Worm (Caenorhabditis elegans) whole organism, L4/young adult: ENCODE results near the gene srw-23.

ENCODE experiments used
- W03F9.2 ChIP-seq: fragments of 150-350 bp; optimal IDR thresholded peaks from 2 replicates; lab custom pipeline; 2014; ENCODE audit warnings: missing biosample characterization, missing genetic modification characterization
- dao-5 ChIP-seq: sonication (generic microtip); optimal IDR thresholded peaks from 2 replicates; lab custom pipeline; 2016; ENCODE audit warnings: missing genotype, missing genetic modification characterization, moderate library complexity, missing compliant biosample characterization
- him-1 ChIP-seq: sonication (generic microtip); optimal IDR thresholded peaks from 2 replicates; lab custom pipeline; 2016; ENCODE audit warnings: missing genotype, missing genetic modification reagents, missing genetic modification characterization, missing compliant biosample characterization

- TF ChIP-seq him-1 (tag; lab: Kevin White, UChicago): no peak
- TF ChIP-seq W03F9.2 (tag; lab: Kevin White, UChicago): no peak
- TF ChIP-seq dao-5 (tag; lab: Kevin White, UChicago): no peak
Measured at ce11 chrV:16899355-16899754, 25.6 kb downstream of the srw-23 start, which contains the start of gene fbxa-45.
